Fruit fly (Drosophila melanogaster) whole organism, embryonic: ENCODE results near the gene CG17140.

ENCODE experiments used
- Atf3 ChIP-seq: fragments of 200-800 bp; sonication (Bioruptor generic); optimal IDR thresholded peaks from 3 replicates; lab custom pipeline; 2016; ENCODE audit warnings: missing biosample characterization, missing genetic modification characterization
- Blimp-1 ChIP-seq: fragments of 200-800 bp; sonication (Bioruptor generic); optimal IDR thresholded peaks from 3 replicates; lab custom pipeline; 2018; ENCODE audit warnings: missing biosample characterization, missing genetic modification characterization, mild to moderate bottlenecking, moderate library complexity, missing genetic modification reagents
- CG1024 ChIP-seq: fragments of 200-800 bp; sonication (Bioruptor generic); IDR thresholded peaks from 2 replicates; pipeline ENCODE4 v1.3.6; 2022; ENCODE audit warnings: missing biosample characterization, missing genetic modification characterization
- CG13775 ChIP-seq: fragments of 200-800 bp; sonication (Bioruptor generic); optimal IDR thresholded peaks from 3 replicates; lab custom pipeline; 2017; ENCODE audit warnings: missing biosample characterization, mild to moderate bottlenecking, missing genetic modification characterization
- CG1602 ChIP-seq: fragments of 200-800 bp; sonication (Bioruptor generic); optimal IDR thresholded peaks from 3 replicates; lab custom pipeline; 2016; ENCODE audit warnings: missing biosample characterization, missing genetic modification characterization
- CG16813 ChIP-seq: fragments of 200-800 bp; sonication (Bioruptor generic); IDR thresholded peaks from 3 replicates; pipeline ENCODE4 v1.3.6; 2022; ENCODE audit warnings: missing biosample characterization, missing genetic modification characterization; ENCODE audit not compliant: partially characterized antibody
- CG16863 ChIP-seq: fragments of 200-800 bp; sonication (Bioruptor generic); optimal IDR thresholded peaks from 3 replicates; lab custom pipeline; 2016; ENCODE audit warnings: missing biosample characterization, missing genetic modification characterization
- CG17802 ChIP-seq: fragments of 200-800 bp; sonication (Bioruptor generic); optimal IDR thresholded peaks from 2 replicates; lab custom pipeline; 2018; ENCODE audit warnings: missing biosample characterization, mild to moderate bottlenecking, missing genetic modification characterization, moderate library complexity
- CG18619 ChIP-seq: fragments of 200-800 bp; sonication (Bioruptor generic); optimal IDR thresholded peaks from 3 replicates; lab custom pipeline; 2017; ENCODE audit warnings: missing biosample characterization, mild to moderate bottlenecking, missing genetic modification characterization
- CG2199 ChIP-seq: fragments of 200-800 bp; sonication (Bioruptor generic); IDR thresholded peaks from 3 replicates; pipeline ENCODE4 v1.3.6; 2022; ENCODE audit warnings: missing biosample characterization, missing genetic modification characterization
- CG30403 ChIP-seq: fragments of 200-800 bp; sonication (Bioruptor generic); optimal IDR thresholded peaks from 3 replicates; lab custom pipeline; 2016; ENCODE audit warnings: missing biosample characterization, missing genetic modification characterization
- CG3281 ChIP-seq: fragments of 200-800 bp; sonication (Bioruptor generic); optimal IDR thresholded peaks from 3 replicates; lab custom pipeline; 2017; ENCODE audit warnings: missing biosample characterization, mild to moderate bottlenecking, missing genetic modification characterization
- CG3995 ChIP-seq: fragments of 200-800 bp; sonication (Bioruptor generic); optimal IDR thresholded peaks from 3 replicates; lab custom pipeline; 2016; ENCODE audit warnings: missing biosample characterization, missing genetic modification characterization
- CG42726 ChIP-seq: fragments of 200-800 bp; sonication (Bioruptor generic); IDR thresholded peaks from 2 replicates; pipeline ENCODE4 v1.3.6; 2022; ENCODE audit warnings: missing biosample characterization, missing genetic modification characterization; ENCODE audit not compliant: partially characterized antibody
- CG43689 ChIP-seq: fragments of 200-800 bp; sonication (Bioruptor generic); IDR thresholded peaks from 2 replicates; pipeline ENCODE4 v1.3.6; 2022; ENCODE audit warnings: missing biosample characterization, missing genetic modification characterization
- CG6175 ChIP-seq: fragments of 200-800 bp; sonication (Bioruptor generic); IDR thresholded peaks from 3 replicates; pipeline ENCODE4 v1.3.6; 2022; ENCODE audit warnings: missing biosample characterization, missing genetic modification characterization
- CG7745 ChIP-seq: fragments of 200-800 bp; sonication (Bioruptor generic); optimal IDR thresholded peaks from 2 replicates; lab custom pipeline; 2018; ENCODE audit warnings: missing biosample characterization, mild to moderate bottlenecking, missing genetic modification characterization, moderate library complexity
- CG7786 ChIP-seq: fragments of 200-800 bp; sonication (Bioruptor generic); optimal IDR thresholded peaks from 2 replicates; lab custom pipeline; 2016; ENCODE audit warnings: missing biosample characterization, missing genetic modification characterization
- CG7839 ChIP-seq: fragments of 200-800 bp; sonication (Bioruptor generic); optimal IDR thresholded peaks from 3 replicates; lab custom pipeline; 2018; ENCODE audit warnings: missing biosample characterization, mild to moderate bottlenecking, missing genetic modification characterization, moderate library complexity
- CG9215 ChIP-seq: fragments of 200-800 bp; sonication (Bioruptor generic); IDR thresholded peaks from 2 replicates; pipeline ENCODE4 v1.3.6; 2022; ENCODE audit warnings: missing biosample characterization, missing genetic modification characterization
- CG9727 ChIP-seq: fragments of 200-800 bp; sonication (Bioruptor generic); optimal IDR thresholded peaks from 3 replicates; lab custom pipeline; 2017; ENCODE audit warnings: missing biosample characterization, mild to moderate bottlenecking, missing genetic modification characterization
- CG9932 ChIP-seq: fragments of 200-800 bp; sonication (Bioruptor generic); IDR thresholded peaks from 2 replicates; pipeline ENCODE4 v1.3.6; 2022; ENCODE audit warnings: missing biosample characterization, missing genetic modification characterization
- Hey ChIP-seq: fragments of 200-800 bp; sonication (Bioruptor generic); optimal IDR thresholded peaks from 3 replicates; lab custom pipeline; 2018; ENCODE audit warnings: missing biosample characterization, mild to moderate bottlenecking, missing genetic modification characterization
- Hr3 ChIP-seq: fragments of 200-800 bp; sonication (Bioruptor generic); optimal IDR thresholded peaks from 3 replicates; lab custom pipeline; 2016; ENCODE audit warnings: missing biosample characterization, missing genetic modification characterization
- Hr78 ChIP-seq, 2 experiments: fragments of 200-800 bp in 1 of 2; fragments of >200 bp in 1 of 2; sonication (Bioruptor generic) in 1 of 2; optimal IDR thresholded peaks; 2 replicates each; lab custom pipeline; 2017 to 2019; ENCODE audit warnings: missing biosample characterization in 2 of 2, missing genetic modification characterization in 2 of 2, mild to moderate bottlenecking in 1 of 2, moderate library complexity in 1 of 2
- Jarid2 ChIP-seq: fragments of 200-800 bp; sonication (Bioruptor generic); optimal IDR thresholded peaks from 3 replicates; lab custom pipeline; 2017; ENCODE audit warnings: mild to moderate bottlenecking, missing biosample characterization, missing genetic modification reagents, missing genetic modification characterization
- Lim3 ChIP-seq: fragments of 200-800 bp; sonication (Bioruptor generic); IDR thresholded peaks from 2 replicates; pipeline ENCODE4 v1.3.6; 2022; ENCODE audit warnings: missing biosample characterization, missing genetic modification characterization
- Lpt ChIP-seq: fragments of >200 bp; optimal IDR thresholded peaks from 2 replicates; lab custom pipeline; 2018; ENCODE audit warnings: missing biosample characterization, missing genetic modification characterization
- Med ChIP-seq: fragments of 200-800 bp; sonication (Bioruptor generic); peaks from one replicate; lab custom pipeline; 2016; ENCODE audit warnings: missing biosample characterization, missing genetic modification characterization, mild to moderate bottlenecking, inconsistent platforms, moderate library complexity
- NK7.1 ChIP-seq: fragments of 200-800 bp; sonication (Bioruptor generic); optimal IDR thresholded peaks from 3 replicates; lab custom pipeline; 2016; ENCODE audit warnings: missing biosample characterization, missing genetic modification characterization
- Sox100B ChIP-seq: fragments of 200-800 bp; sonication (Bioruptor generic); optimal IDR thresholded peaks from 3 replicates; lab custom pipeline; 2018; ENCODE audit warnings: missing biosample characterization, mild to moderate bottlenecking, missing genetic modification characterization
- cad ChIP-seq: fragments of >200 bp; optimal IDR thresholded peaks from 2 replicates; lab custom pipeline; 2017; ENCODE audit warnings: missing biosample characterization, missing genetic modification characterization
- dysf ChIP-seq: fragments of 200-800 bp; sonication (Bioruptor generic); IDR thresholded peaks from 3 replicates; pipeline ENCODE4 v1.3.6; 2022; ENCODE audit warnings: missing biosample characterization, missing genetic modification characterization
- gcm2 ChIP-seq: fragments of 200-800 bp; sonication (Bioruptor generic); optimal IDR thresholded peaks from 2 replicates; lab custom pipeline; 2016; ENCODE audit warnings: missing biosample characterization, missing genetic modification characterization
- ind ChIP-seq: fragments of 200-800 bp; sonication (Bioruptor generic); optimal IDR thresholded peaks from 3 replicates; lab custom pipeline; 2016; ENCODE audit warnings: missing biosample characterization, missing genetic modification characterization
- jing ChIP-seq: fragments of 200-800 bp; sonication (Bioruptor generic); optimal IDR thresholded peaks from 2 replicates; lab custom pipeline; 2018; ENCODE audit warnings: missing biosample characterization, mild to moderate bottlenecking, missing genetic modification characterization
- lbe ChIP-seq: fragments of 200-800 bp; sonication (Bioruptor generic); optimal IDR thresholded peaks from 2 replicates; lab custom pipeline; 2016; ENCODE audit warnings: missing biosample characterization, mild to moderate bottlenecking, missing genetic modification characterization
- lmd ChIP-seq: fragments of 200-800 bp; sonication (Bioruptor generic); IDR thresholded peaks from 2 replicates; pipeline ENCODE4 v1.3.6; 2022; ENCODE audit warnings: missing biosample characterization, missing genetic modification characterization
- pb ChIP-seq: fragments of 200-800 bp; sonication (Bioruptor generic); optimal IDR thresholded peaks from 3 replicates; lab custom pipeline; 2016; ENCODE audit warnings: missing biosample characterization, missing genetic modification characterization
- ranshi ChIP-seq: fragments of 200-800 bp; sonication (Bioruptor generic); IDR thresholded peaks from 2 replicates; pipeline ENCODE4 v1.3.6; 2022; ENCODE audit warnings: missing biosample characterization, missing genetic modification characterization
- ro ChIP-seq: fragments of 200-800 bp; sonication (Bioruptor generic); IDR thresholded peaks from 2 replicates; pipeline ENCODE4 v1.3.6; 2022; ENCODE audit warnings: missing biosample characterization, missing genetic modification characterization
- run ChIP-seq: fragments of 200-800 bp; sonication (Bioruptor generic); optimal IDR thresholded peaks from 3 replicates; lab custom pipeline; 2018; ENCODE audit warnings: missing biosample characterization, mild to moderate bottlenecking, missing genetic modification characterization
- sens ChIP-seq: fragments of 200-800 bp; sonication (Bioruptor generic); peaks from one replicate; lab custom pipeline; 2016; ENCODE audit warnings: missing biosample characterization, missing genetic modification characterization
- slbo ChIP-seq: fragments of 200-800 bp; sonication (Bioruptor generic); IDR thresholded peaks from 2 replicates; pipeline ENCODE4 v1.3.6; 2022; ENCODE audit warnings: missing biosample characterization, missing genetic modification characterization
- sug ChIP-seq: fragments of 200-800 bp; optimal IDR thresholded peaks from 2 replicates; lab custom pipeline; 2019; ENCODE audit warnings: missing biosample characterization, mild to moderate bottlenecking, missing genetic modification characterization, moderate library complexity
- tap ChIP-seq: fragments of 200-800 bp; optimal IDR thresholded peaks from 3 replicates; lab custom pipeline; 2019; ENCODE audit warnings: missing biosample characterization, mild to moderate bottlenecking, missing genetic modification characterization, moderate library complexity
- tgo ChIP-seq: fragments of 200-800 bp; sonication (Bioruptor generic); IDR thresholded peaks from 3 replicates; pipeline ENCODE4 v1.3.6; 2022; ENCODE audit warnings: missing biosample characterization, missing genetic modification characterization
- tx ChIP-seq: fragments of 200-800 bp; sonication (Bioruptor generic); optimal IDR thresholded peaks from 2 replicates; lab custom pipeline; 2016; ENCODE audit warnings: missing biosample characterization, missing genetic modification characterization
- unc-4 ChIP-seq: fragments of 200-800 bp; sonication (Bioruptor generic); IDR thresholded peaks from 2 replicates; pipeline ENCODE4 v1.3.6; 2022; ENCODE audit warnings: missing biosample characterization, missing genetic modification characterization; ENCODE audit not compliant: partially characterized antibody
- zen2 ChIP-seq: fragments of 200-800 bp; sonication (Bioruptor generic); IDR thresholded peaks from 3 replicates; pipeline ENCODE4 v1.3.6; 2022; ENCODE audit warnings: missing biosample characterization, missing genetic modification characterization; ENCODE audit not compliant: partially characterized antibody
- zf30C ChIP-seq: fragments of 200-800 bp; sonication (Bioruptor generic); optimal IDR thresholded peaks from 3 replicates; lab custom pipeline; 2018; ENCODE audit warnings: missing biosample characterization, mild to moderate bottlenecking, missing genetic modification characterization

CG17140 gene

DNA sequence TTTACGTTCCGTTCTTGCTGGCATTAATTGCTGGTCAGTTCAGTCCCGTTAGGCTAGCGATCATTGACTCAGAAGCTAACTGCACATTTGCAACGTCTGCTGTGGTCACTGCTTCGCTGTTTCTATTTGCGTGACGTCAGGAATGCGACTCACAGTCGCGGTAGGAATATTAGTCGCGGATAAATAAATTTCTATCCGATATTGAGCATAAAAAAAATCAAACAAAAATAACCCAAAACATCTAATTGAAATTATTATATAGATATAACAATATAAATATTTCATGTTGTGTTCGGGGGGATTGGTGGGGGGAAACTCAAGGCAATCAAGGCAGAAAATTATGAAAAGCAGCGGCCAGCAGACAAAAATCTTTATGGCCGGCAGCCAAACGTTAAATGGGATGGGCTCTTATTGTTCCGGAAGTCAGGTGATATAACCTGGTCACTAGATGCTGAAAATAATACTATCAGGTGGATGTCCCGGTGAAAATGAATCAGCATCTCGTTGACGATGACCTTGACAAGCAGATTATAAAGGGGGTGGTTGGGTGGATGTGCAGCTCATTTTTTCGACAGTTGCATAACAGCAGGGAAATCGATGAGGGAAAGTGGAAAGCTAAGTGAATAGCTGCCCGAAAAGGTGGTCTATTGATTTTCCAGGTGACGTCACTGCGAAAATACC, 4.2 kb upstream of the CG17140 start, which contains the start of gene SmydA-3 (continued):
- TF ChIP-seq zf30C (GFP tag; lab: Kevin White, UChicago) (no peak), unc-4 (GFP tag; lab: Robert Waterston, UW) (no peak), CG13775 (GFP tag; lab: Kevin White, UChicago) (no peak), tap (tag; lab: Kevin White, UChicago) (no peak), Jarid2 (GFP tag; lab: Kevin White, UChicago) (no peak), CG30403 (GFP tag; lab: Kevin White, UChicago) (peak; percentile 8), CG17802 (tag; lab: Kevin White, UChicago) (no peak), Hr3 (no peak), Hey (tag; lab: Kevin White, UChicago) (no peak), CG3995 (GFP tag; lab: Kevin White, UChicago) (no peak), CG2199 (GFP tag; lab: Robert Waterston, UW) (no peak), Med (GFP tag; lab: Kevin White, UChicago) (peak; percentile 62), ranshi (no peak), sug (no peak), CG1602 (GFP tag; lab: Kevin White, UChicago) (no peak), jing (no peak), lbe (GFP tag; lab: Kevin White, UChicago) (no peak), lmd (GFP tag; lab: Robert Waterston, UW) (0 out of 2 replicates have a peak, but pooled peaks have one; percentile 27), CG3281 (GFP tag; lab: Kevin White, UChicago) (peak; percentile 44), CG7839 (tag; lab: Kevin White, UChicago) (no peak), sens (GFP tag; lab: Kevin White, UChicago) (no peak), ind (GFP tag; lab: Kevin White, UChicago) (peak; percentile 11), CG7786 (GFP tag; lab: Kevin White, UChicago) (no peak), CG18619 (peak; percentile 5), slbo (GFP tag; lab: Robert Waterston, UW) (peak; percentile 44; the same call in 1 of the 2 replicates), CG6175 (GFP tag; lab: Robert Waterston, UW) (no peak), ro (GFP tag; lab: Robert Waterston, UW) (no peak), Sox100B (GFP tag; lab: Kevin White, UChicago) (no peak), run (tag; lab: Kevin White, UChicago) (no peak), tx (GFP tag; lab: Kevin White, UChicago) (no peak), Atf3 (GFP tag; lab: Kevin White, UChicago) (no peak), Hr78 (GFP tag; optimal IDR thresholded peaks at IDR 0.05; lab: Kevin White, UChicago) (no peak), dysf (GFP tag; lab: Robert Waterston, UW) (peak; percentile 14; the same call in 1 of the 3 replicates), CG1024 (GFP tag; lab: Robert Waterston, UW) (no peak), CG9727 (no peak), Lim3 (no peak), CG16813 (GFP tag; lab: Robert Waterston, UW) (no peak), CG9215 (GFP tag; lab: Robert Waterston, UW) (no peak), Blimp-1 (GFP tag; lab: Kevin White, UChicago) (no peak), cad (no peak), CG16863 (GFP tag; lab: Kevin White, UChicago) (no peak), NK7.1 (GFP tag; lab: Kevin White, UChicago) (no peak), tgo (GFP tag; lab: Robert Waterston, UW) (peak; percentile 42; the same call in 1 of the 3 replicates), CG42726 (GFP tag; lab: Robert Waterston, UW) (no peak), CG43689 (GFP tag; lab: Robert Waterston, UW) (no peak), CG7745 (tag; lab: Kevin White, UChicago) (no peak), Lpt (no peak), CG9932 (no peak; the same call in 1 of the 2 replicates), gcm2 (GFP tag; lab: Kevin White, UChicago) (no peak), pb (no peak), zen2 (GFP tag; lab: Robert Waterston, UW) (no peak)
